Fruit fly (Drosophila melanogaster) whole organism, embryonic: ENCODE results near the gene Exn.
A peak's percentile ranks its signal among the peaks of the same experiment; 100 is the strongest.

Source experiments
- BEAF-32 ChIP-seq: fragments of 200-800 bp; sonication (Bioruptor generic); optimal IDR thresholded peaks from 3 replicates; lab custom pipeline; 2017; ENCODE audit warnings: missing biosample characterization, missing genetic modification characterization, mild to moderate bottlenecking, moderate library complexity, missing genetic modification reagents
- Bdp1 ChIP-seq: fragments of 200-800 bp; sonication (Bioruptor generic); optimal IDR thresholded peaks from 3 replicates; lab custom pipeline; 2016; ENCODE audit warnings: missing biosample characterization, missing genetic modification characterization
- CG10543 ChIP-seq: fragments of 200-800 bp; sonication (Bioruptor generic); optimal IDR thresholded peaks from 3 replicates; lab custom pipeline; 2017; ENCODE audit warnings: missing biosample characterization, mild to moderate bottlenecking, missing genetic modification characterization, moderate library complexity
- CG12299 ChIP-seq: fragments of 200-800 bp; sonication (Bioruptor generic); optimal IDR thresholded peaks from 2 replicates; lab custom pipeline; 2018; ENCODE audit warnings: missing biosample characterization, mild to moderate bottlenecking, missing genetic modification characterization
- CG12942 ChIP-seq: fragments of 200-800 bp; sonication (Bioruptor generic); optimal IDR thresholded peaks from 3 replicates; lab custom pipeline; 2016; ENCODE audit warnings: missing biosample characterization, missing genetic modification characterization
- CG14050 ChIP-seq: fragments of 200-800 bp; sonication (Bioruptor generic); IDR thresholded peaks from 3 replicates; pipeline ENCODE4 v1.3.6; 2022; ENCODE audit warnings: missing biosample characterization, missing genetic modification characterization
- CG14710 ChIP-seq: fragments of 200-800 bp; sonication (Bioruptor generic); optimal IDR thresholded peaks from 3 replicates; lab custom pipeline; 2019; ENCODE audit warnings: missing biosample characterization, mild to moderate bottlenecking, missing genetic modification characterization, moderate library complexity
- CG14965 ChIP-seq: fragments of 200-800 bp; sonication (Bioruptor generic); optimal IDR thresholded peaks from 2 replicates; lab custom pipeline; 2016; ENCODE audit warnings: missing biosample characterization, missing genetic modification characterization, borderline replicate concordance
- CG1529 ChIP-seq: fragments of 200-800 bp; sonication (Bioruptor generic); optimal IDR thresholded peaks from 3 replicates; lab custom pipeline; 2018; ENCODE audit warnings: missing biosample characterization, missing genetic modification characterization
- CG16863 ChIP-seq: fragments of 200-800 bp; sonication (Bioruptor generic); optimal IDR thresholded peaks from 3 replicates; lab custom pipeline; 2016; ENCODE audit warnings: missing biosample characterization, missing genetic modification characterization
- CG2199 ChIP-seq: fragments of 200-800 bp; sonication (Bioruptor generic); IDR thresholded peaks from 3 replicates; pipeline ENCODE4 v1.3.6; 2022; ENCODE audit warnings: missing biosample characterization, missing genetic modification characterization
- CG2678 ChIP-seq: fragments of 200-800 bp; sonication (Bioruptor generic); optimal IDR thresholded peaks from 3 replicates; lab custom pipeline; 2019; ENCODE audit warnings: missing biosample characterization, mild to moderate bottlenecking, missing genetic modification characterization, moderate library complexity
- CG33213 ChIP-seq: fragments of 200-800 bp; sonication (Bioruptor generic); optimal IDR thresholded peaks from 3 replicates; lab custom pipeline; 2016; ENCODE audit warnings: missing biosample characterization, missing genetic modification characterization
- CG34224 ChIP-seq: fragments of 200-800 bp; sonication (Bioruptor generic); IDR thresholded peaks from 3 replicates; pipeline ENCODE4 v1.3.6; 2022; ENCODE audit warnings: missing biosample characterization, missing genetic modification characterization; ENCODE audit not compliant: partially characterized antibody
- CG3726 ChIP-seq: fragments of 200-800 bp; sonication (Bioruptor generic); IDR thresholded peaks from 3 replicates; pipeline ENCODE4, ENCODE4 v1.3.6; 2022; ENCODE audit warnings: missing biosample characterization, missing genetic modification characterization
- CG3838 ChIP-seq: fragments of 200-800 bp; sonication (Bioruptor generic); optimal IDR thresholded peaks from 3 replicates; lab custom pipeline; 2016; ENCODE audit warnings: missing biosample characterization, missing genetic modification characterization
- CG6683 ChIP-seq: fragments of 200-800 bp; sonication (Bioruptor generic); optimal IDR thresholded peaks from 2 replicates; lab custom pipeline; 2017; ENCODE audit warnings: missing biosample characterization, mild to moderate bottlenecking, missing genetic modification characterization, missing genetic modification reagents
- CG7786 ChIP-seq: fragments of 200-800 bp; sonication (Bioruptor generic); optimal IDR thresholded peaks from 2 replicates; lab custom pipeline; 2016; ENCODE audit warnings: missing biosample characterization, missing genetic modification characterization
- CG7928 ChIP-seq: fragments of 200-800 bp; sonication (Bioruptor generic); optimal IDR thresholded peaks from 2 replicates; lab custom pipeline; 2017; ENCODE audit warnings: missing biosample characterization, mild to moderate bottlenecking, missing genetic modification characterization
- D19B ChIP-seq: fragments of 200-800 bp; sonication (Bioruptor generic); optimal IDR thresholded peaks from 2 replicates; lab custom pipeline; 2017; ENCODE audit warnings: missing biosample characterization, mild to moderate bottlenecking, missing genetic modification characterization
- ERR ChIP-seq: fragments of 200-800 bp; sonication (Bioruptor generic); optimal IDR thresholded peaks from 2 replicates; lab custom pipeline; 2016; ENCODE audit warnings: missing biosample characterization, missing genetic modification characterization
- Fer2 ChIP-seq: fragments of 200-800 bp; sonication (Bioruptor generic); optimal IDR thresholded peaks from 2 replicates; lab custom pipeline; 2018; ENCODE audit warnings: missing biosample characterization, mild to moderate bottlenecking, missing genetic modification characterization, moderate library complexity
- H2.0 ChIP-seq: fragments of 200-800 bp; sonication (Bioruptor generic); IDR thresholded peaks from 2 replicates; pipeline ENCODE4 v1.3.6; 2022; ENCODE audit warnings: missing biosample characterization, missing genetic modification characterization
- Mrtf ChIP-seq: fragments of 200-800 bp; sonication (Bioruptor generic); IDR thresholded peaks from 3 replicates; pipeline ENCODE4 v1.3.6; 2022; ENCODE audit warnings: missing biosample characterization, missing genetic modification characterization
- Nf-YB ChIP-seq: fragments of 200-800 bp; sonication (Bioruptor generic); optimal IDR thresholded peaks from 3 replicates; lab custom pipeline; 2019; ENCODE audit warnings: missing biosample characterization, mild to moderate bottlenecking, missing genetic modification characterization, moderate library complexity
- Opbp ChIP-seq: fragments of 200-800 bp; sonication (Bioruptor generic); IDR thresholded peaks from 3 replicates; pipeline ENCODE4 v1.3.6; 2022; ENCODE audit warnings: missing biosample characterization, missing genetic modification characterization; ENCODE audit not compliant: partially characterized antibody
- Rx ChIP-seq: fragments of 200-800 bp; sonication (Bioruptor generic); IDR thresholded peaks from 2 replicates; pipeline ENCODE4 v1.3.6; 2022; ENCODE audit warnings: missing biosample characterization, missing genetic modification characterization
- Spps ChIP-seq: fragments of 200-800 bp; sonication (Bioruptor generic); optimal IDR thresholded peaks from 2 replicates; lab custom pipeline; 2018; ENCODE audit warnings: missing biosample characterization, mild to moderate bottlenecking, missing genetic modification characterization
- Vsx1 ChIP-seq: fragments of 200-800 bp; sonication (Bioruptor generic); optimal IDR thresholded peaks from 2 replicates; lab custom pipeline; 2017; ENCODE audit warnings: missing biosample characterization, mild to moderate bottlenecking, missing genetic modification characterization, missing genetic modification reagents
- az2 ChIP-seq: fragments of 200-800 bp; sonication (Bioruptor generic); optimal IDR thresholded peaks from 3 replicates; lab custom pipeline; 2016; ENCODE audit warnings: missing biosample characterization, missing genetic modification characterization
- bcd ChIP-seq: fragments of 200-800 bp; sonication (Bioruptor generic); optimal IDR thresholded peaks from 2 replicates; lab custom pipeline; 2017; ENCODE audit warnings: missing biosample characterization, mild to moderate bottlenecking, missing genetic modification characterization
- btn ChIP-seq: fragments of 200-800 bp; sonication (Bioruptor generic); optimal IDR thresholded peaks from 2 replicates; lab custom pipeline; 2016; ENCODE audit warnings: missing biosample characterization, missing genetic modification characterization
- cad ChIP-seq: fragments of >200 bp; optimal IDR thresholded peaks from 2 replicates; lab custom pipeline; 2017; ENCODE audit warnings: missing biosample characterization, missing genetic modification characterization
- chn ChIP-seq: fragments of 200-800 bp; sonication (Bioruptor generic); optimal IDR thresholded peaks from 2 replicates; lab custom pipeline; 2016; ENCODE audit warnings: missing biosample characterization, missing genetic modification characterization
- dati ChIP-seq: fragments of 200-800 bp; sonication (Bioruptor generic); IDR thresholded peaks from 2 replicates; pipeline ENCODE4 v1.3.6; 2022; ENCODE audit warnings: missing biosample characterization, missing genetic modification characterization
- eve ChIP-seq, 2 experiments: fragments of >200 bp; optimal IDR thresholded peaks; 2 replicates each; lab custom pipeline; 2017; ENCODE audit warnings: missing biosample characterization in 2 of 2, missing genetic modification characterization in 2 of 2
- ewg ChIP-seq: fragments of 200-800 bp; sonication (Bioruptor generic); optimal IDR thresholded peaks from 3 replicates; lab custom pipeline; 2017; ENCODE audit warnings: mild to moderate bottlenecking, missing biosample characterization, missing genetic modification reagents, missing genetic modification characterization
- eyg ChIP-seq: fragments of 200-800 bp; sonication (Bioruptor generic); optimal IDR thresholded peaks from 3 replicates; lab custom pipeline; 2016; ENCODE audit warnings: missing biosample characterization, missing genetic modification characterization
- grau ChIP-seq: fragments of 200-800 bp; optimal IDR thresholded peaks from 3 replicates; lab custom pipeline; 2019; ENCODE audit warnings: missing biosample characterization, mild to moderate bottlenecking, missing genetic modification characterization, moderate library complexity
- gsb ChIP-seq: fragments of 200-800 bp; sonication (Bioruptor generic); IDR thresholded peaks from 2 replicates; pipeline ENCODE4 v1.3.6; 2022; ENCODE audit warnings: missing biosample characterization, missing genetic modification characterization
- gsb-n ChIP-seq: fragments of 200-800 bp; sonication (Bioruptor generic); optimal IDR thresholded peaks from 3 replicates; lab custom pipeline; 2018; ENCODE audit warnings: missing biosample characterization, mild to moderate bottlenecking, missing genetic modification characterization
- h ChIP-seq: fragments of >200 bp; optimal IDR thresholded peaks from 2 replicates; lab custom pipeline; 2017
- hbn ChIP-seq: fragments of 200-800 bp; sonication (Bioruptor generic); IDR thresholded peaks from 2 replicates; pipeline ENCODE4 v1.3.6; 2022; ENCODE audit warnings: missing biosample characterization, missing genetic modification characterization; ENCODE audit not compliant: partially characterized antibody
- ken ChIP-seq: fragments of 200-800 bp; sonication (Bioruptor generic); IDR thresholded peaks from 3 replicates; pipeline ENCODE4 v1.3.6; 2022; ENCODE audit warnings: missing biosample characterization, missing genetic modification characterization
- lbe ChIP-seq: fragments of 200-800 bp; sonication (Bioruptor generic); optimal IDR thresholded peaks from 2 replicates; lab custom pipeline; 2016; ENCODE audit warnings: missing biosample characterization, mild to moderate bottlenecking, missing genetic modification characterization
- lola ChIP-seq, 3 experiments: fragments of >200 bp in 2 of 3; fragments of 200-800 bp in 1 of 3; sonication (Bioruptor generic) in 1 of 3; optimal IDR thresholded peaks; 2 replicates each; lab custom pipeline; 2017 to 2019; ENCODE audit warnings: missing biosample characterization in 3 of 3, missing genetic modification characterization in 3 of 3, mild to moderate bottlenecking in 1 of 3, moderate library complexity in 1 of 3
- otp ChIP-seq: fragments of 200-800 bp; sonication (Bioruptor generic); IDR thresholded peaks from 3 replicates; pipeline ENCODE4, ENCODE4 v1.3.6; 2022; ENCODE audit warnings: missing biosample characterization, missing genetic modification characterization
- pros ChIP-seq: fragments of 200-800 bp; sonication (Bioruptor generic); optimal IDR thresholded peaks from 3 replicates; lab custom pipeline; 2019; ENCODE audit warnings: missing biosample characterization, mild to moderate bottlenecking, missing genetic modification characterization, moderate library complexity
- sd ChIP-seq: fragments of 200-800 bp; sonication (Bioruptor generic); optimal IDR thresholded peaks from 3 replicates; lab custom pipeline; 2018; ENCODE audit warnings: missing biosample characterization, mild to moderate bottlenecking, missing genetic modification characterization, moderate library complexity
- so ChIP-seq: fragments of 200-800 bp; sonication (Bioruptor generic); IDR thresholded peaks from 3 replicates; pipeline ENCODE4 v1.3.6; 2022; ENCODE audit warnings: missing biosample characterization, missing genetic modification characterization
- tin ChIP-seq: fragments of 200-800 bp; sonication (Bioruptor generic); optimal IDR thresholded peaks from 3 replicates; lab custom pipeline; 2016; ENCODE audit warnings: missing biosample characterization, missing genetic modification characterization
- wek ChIP-seq: fragments of 200-800 bp; sonication (Bioruptor generic); optimal IDR thresholded peaks from 3 replicates; lab custom pipeline; 2018; ENCODE audit warnings: missing biosample characterization, mild to moderate bottlenecking, missing genetic modification characterization, moderate library complexity

The Exn gene

DNA sequence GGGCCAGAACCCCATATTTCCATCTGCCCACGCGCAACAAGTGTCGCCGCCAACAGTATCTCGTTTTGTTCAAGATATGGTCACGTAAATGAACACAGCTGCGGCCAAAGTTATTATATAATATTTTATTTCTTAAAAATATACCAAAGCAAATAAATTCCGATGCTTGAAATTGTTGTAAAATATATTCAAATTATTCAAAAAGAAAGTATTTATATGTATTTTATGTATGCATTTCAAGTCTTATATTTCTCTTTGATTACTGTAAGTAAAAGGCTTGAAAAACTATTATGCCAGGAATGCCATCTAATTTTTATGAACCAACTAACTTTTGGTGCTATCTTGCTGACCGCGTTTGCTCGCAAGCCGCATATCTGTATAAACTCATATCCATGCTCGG, 19.4 kb downstream of the Exn start (continued):
- TF ChIP-seq lola (GFP tag; optimal IDR thresholded peaks at IDR 0.05; lab: Kevin White, UChicago) (peak in 1 of 3 experiments; percentile 57), CG7928 (GFP tag; lab: Kevin White, UChicago) (no peak), Spps (no peak), eve (GFP tag; optimal IDR thresholded peaks at IDR 0.05; lab: Kevin White, UChicago) (no peak), lbe (GFP tag; lab: Kevin White, UChicago) (peak; percentile 31), CG12299 (no peak), eyg (GFP tag; lab: Kevin White, UChicago) (no peak), az2 (GFP tag; lab: Kevin White, UChicago) (no peak), CG33213 (no peak), CG14050 (GFP tag; lab: Robert Waterston, UW) (no peak), CG34224 (GFP tag; lab: Robert Waterston, UW) (no peak), CG2678 (tag; lab: Kevin White, UChicago) (peak; percentile 56), so (GFP tag; lab: Robert Waterston, UW) (0 out of 3 replicates have a peak, but pooled peaks have one; percentile 31), sd (tag; lab: Kevin White, UChicago) (no peak), gsb (GFP tag; lab: Robert Waterston, UW) (no peak), CG14965 (GFP tag; lab: Kevin White, UChicago) (no peak), cad (GFP tag; lab: Kevin White, UChicago) (no peak), ewg (GFP tag; lab: Kevin White, UChicago) (no peak), BEAF-32 (GFP tag; lab: Kevin White, UChicago) (no peak), CG10543 (no peak), ERR (GFP tag; lab: Kevin White, UChicago) (no peak), bcd (GFP tag; lab: Kevin White, UChicago) (peak; percentile 40), Vsx1 (GFP tag; lab: Kevin White, UChicago) (no peak), H2.0 (no peak), Nf-YB (no peak), Opbp (GFP tag; lab: Robert Waterston, UW) (no peak), hbn (GFP tag; lab: Robert Waterston, UW) (no peak), tin (GFP tag; lab: Kevin White, UChicago) (no peak), h (lab: Kevin White, UChicago) (no peak), CG7786 (GFP tag; lab: Kevin White, UChicago) (no peak), otp (GFP tag; lab: Robert Waterston, UW) (no peak), btn (no peak), D19B (GFP tag; lab: Kevin White, UChicago) (no peak), gsb-n (tag; lab: Kevin White, UChicago) (no peak), Rx (no peak), grau (tag; lab: Kevin White, UChicago) (peak; percentile 66), CG16863 (GFP tag; lab: Kevin White, UChicago) (no peak), CG12942 (GFP tag; lab: Kevin White, UChicago) (no peak), dati (no peak), ken (GFP tag; lab: Robert Waterston, UW) (no peak), Bdp1 (GFP tag; lab: Kevin White, UChicago) (no peak), chn (GFP tag; lab: Kevin White, UChicago) (no peak), CG1529 (GFP tag; lab: Kevin White, UChicago) (no peak), CG3838 (GFP tag; lab: Kevin White, UChicago) (no peak), Mrtf (GFP tag; lab: Robert Waterston, UW) (no peak), CG6683 (GFP tag; lab: Kevin White, UChicago) (no peak), pros (GFP tag; lab: Kevin White, UChicago) (no peak), Fer2 (tag; lab: Kevin White, UChicago) (no peak), wek (GFP tag; lab: Kevin White, UChicago) (no peak), CG14710 (peak; percentile 20), CG3726 (GFP tag; lab: Robert Waterston, UW) (no peak), CG2199 (no peak)
